Worm (Caenorhabditis elegans) whole organism, midembryonic: Measurements from ENCODE around the gene olrn-1.

ENCODE experiments used
- T22C8.4 ChIP-seq: fragments of 200-800 bp; sonication (Bioruptor generic); IDR thresholded peaks from 2 replicates; pipeline ENCODE4 v1.3.6; 2022; ENCODE audit warnings: missing genetic modification characterization, missing compliant biosample characterization
- cog-1 ChIP-seq: sonication (generic microtip); optimal IDR thresholded peaks from 2 replicates; lab custom pipeline; 2016; ENCODE audit warnings: missing genetic modification characterization, missing compliant biosample characterization
- flt-1 ChIP-seq: fragments of 200-800 bp; sonication (Bioruptor generic); IDR thresholded peaks from 2 replicates; pipeline ENCODE4 v1.3.6; 2022; ENCODE audit warnings: missing genetic modification characterization, missing compliant biosample characterization
- klf-2 ChIP-seq: fragments of 200-800 bp; sonication (Bioruptor generic); conservative IDR thresholded peaks from 2 replicates; pipeline ENCODE4 v1.3.6; 2022; ENCODE audit warnings: missing genetic modification reagents, missing genetic modification characterization, missing compliant biosample characterization
- ref-1 ChIP-seq: fragments of 200-800 bp; sonication (Bioruptor generic); conservative IDR thresholded peaks from 2 replicates; pipeline ENCODE4 v1.3.6; 2022; ENCODE audit warnings: missing genetic modification reagents, missing genetic modification characterization, missing compliant biosample characterization
- tab-1 ChIP-seq: fragments of 200-800 bp; sonication (Bioruptor generic); IDR thresholded peaks from 2 replicates; pipeline ENCODE4 v1.3.6; 2022; ENCODE audit warnings: missing genetic modification characterization, missing compliant biosample characterization
- ztf-23 ChIP-seq: fragments of 200-800 bp; sonication (Bioruptor generic); IDR thresholded peaks from 2 replicates; pipeline ENCODE4 v1.3.6; 2022; ENCODE audit warnings: missing genetic modification reagents, missing genetic modification characterization, missing compliant biosample characterization
- ztf-29 ChIP-seq: fragments of 200-800 bp; sonication (Bioruptor generic); IDR thresholded peaks from 2 replicates; pipeline ENCODE4 v1.3.6; 2022; ENCODE audit warnings: missing genetic modification reagents, missing genetic modification characterization, missing compliant biosample characterization

DNA sequence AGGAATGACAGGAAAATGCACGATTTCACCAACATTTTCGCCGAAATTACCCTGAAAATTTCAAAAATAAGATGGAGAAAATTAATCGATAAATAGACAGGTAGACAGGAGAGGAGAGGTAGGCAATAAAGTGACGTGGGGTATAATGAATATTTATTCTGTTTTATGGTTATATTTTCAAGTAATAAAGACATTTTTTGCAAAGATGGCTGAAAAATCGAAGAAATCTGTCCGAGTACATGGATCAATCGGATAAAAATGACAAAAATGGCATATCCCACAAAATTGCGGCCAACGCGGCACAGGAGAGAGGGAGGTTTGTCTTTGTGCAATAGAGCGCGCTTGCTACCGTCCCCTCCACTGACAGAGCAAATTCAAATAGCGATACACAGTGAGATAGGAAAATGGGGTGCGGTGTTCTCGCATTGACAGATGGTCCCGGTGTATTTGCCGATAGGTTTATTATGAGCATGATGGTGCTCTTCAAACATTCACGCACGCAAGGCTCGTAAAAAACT, 29.6 kb upstream of the olrn-1 start, which contains the start of gene zipt-7.2:
- TF ChIP-seq ztf-23 (GFP tag; lab: Robert Waterston, UW) = no peak
- peak; percentile 7 for TF ChIP-seq cog-1 (tag; lab: Kevin White, UChicago)
- peak; percentile 54; the same call in 1 of the 2 replicates for TF ChIP-seq flt-1 (GFP tag; lab: Robert Waterston, UW)
- no peak for TF ChIP-seq ref-1 (GFP tag; lab: Robert Waterston, UW)
- TF ChIP-seq tab-1 (GFP tag; lab: Robert Waterston, UW) = no peak
- no peak for TF ChIP-seq T22C8.4
- TF ChIP-seq ztf-29 = no peak
- no peak for TF ChIP-seq klf-2 (GFP tag; lab: Robert Waterston, UW)
